Worm (Caenorhabditis elegans) whole organism, young adult: ENCODE measurements around the gene mex-1.

ENCODE experiments used
- him-1 ChIP-seq: sonication (generic microtip); optimal IDR thresholded peaks from 2 replicates; lab custom pipeline; 2016; ENCODE audit warnings: missing genotype, missing genetic modification reagents, missing genetic modification characterization, missing compliant biosample characterization
- pha-4 ChIP-seq: fragments of 150-350 bp; sonication (generic microtip); optimal IDR thresholded peaks from 2 replicates; lab custom pipeline; 2014; ENCODE audit warnings: missing biosample characterization, missing genetic modification reagents, missing genetic modification characterization

DNA sequence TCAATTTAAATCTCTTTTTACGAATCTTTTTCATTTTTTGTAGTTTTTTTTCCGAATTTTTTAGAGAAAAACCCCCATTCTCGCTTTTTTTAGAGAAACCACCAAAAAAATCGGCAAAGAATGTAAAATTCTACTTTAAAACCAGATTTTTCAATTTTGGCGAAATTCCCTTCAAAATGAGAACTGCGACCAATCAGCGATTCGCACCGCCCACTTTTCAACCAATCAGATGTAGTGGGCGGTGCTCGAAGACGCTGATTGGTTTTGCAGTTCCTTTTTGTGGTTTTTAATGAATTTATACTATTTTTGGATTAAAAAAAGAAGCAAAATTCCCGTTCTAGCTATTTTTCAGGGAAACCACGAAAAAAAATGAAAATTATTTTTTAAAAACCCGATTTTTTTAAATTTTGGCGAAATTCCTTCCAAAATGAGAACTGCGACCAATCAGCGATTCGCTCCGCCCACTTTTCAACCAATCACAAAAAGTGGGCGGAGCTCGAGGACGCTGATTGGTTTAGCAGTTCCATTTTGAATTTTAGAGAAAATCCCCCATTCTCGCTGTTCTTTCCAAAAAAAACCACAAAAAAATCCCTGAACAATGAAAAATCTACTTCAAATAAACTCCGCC is 2.7 kb downstream of the mex-1 start:
- no peak for TF ChIP-seq him-1 (tag; lab: Kevin White, UChicago)
- TF ChIP-seq pha-4 (tag; lab: Kevin White, UChicago), result no peak
